Worm (Caenorhabditis elegans): Measurements from ENCODE around the gene F23H11.2.
A peak's percentile ranks its signal among the peaks of the same experiment; 100 is the strongest.

Gene F23H11.2

ce11 chrIII:907311-907710 is 11.8 kb downstream of the F23H11.2 start, which contains the start of gene F23H11.4:
TSS of gene F23H11.4 (minus strand) at chrIII:907539.
- TF ChIP-seq blmp-1 (tag; optimal IDR thresholded peaks at IDR 0.05; ENCODE audit: insufficient read depth) (no peak), aly-2 (tag; optimal IDR thresholded peaks at IDR 0.05) (no peak), unc-55 (GFP tag; optimal IDR thresholded peaks at IDR 0.05) (no peak), C34F6.9 (tag; optimal IDR thresholded peaks at IDR 0.05) (no peak), dmd-4 (tag; optimal IDR thresholded peaks at IDR 0.05) (no peak), lin-13 (GFP tag; optimal IDR thresholded peaks at IDR 0.05) (no peak), mbf-1 (tag; optimal IDR thresholded peaks at IDR 0.05) (no peak), nhr-21 (tag; optimal IDR thresholded peaks at IDR 0.05) (no peak)

ce11 chrIII:907990-908389 is 12.4 kb downstream of the F23H11.2 start:
- TF ChIP-seq nhr-237 (tag; optimal IDR thresholded peaks at IDR 0.05) (no peak), lin-39 (tag; optimal IDR thresholded peaks at IDR 0.05) (no peak), mab-5 (tag; optimal IDR thresholded peaks at IDR 0.05) (no peak), C34F6.9 (tag; optimal IDR thresholded peaks at IDR 0.05) (peak; percentile 41), crh-2 (tag; optimal IDR thresholded peaks at IDR 0.05) (no peak), nhr-25 (tag; optimal IDR thresholded peaks at IDR 0.05) (peak; percentile 22), ztf-11 (tag; optimal IDR thresholded peaks at IDR 0.05) (no peak), ztf-4 (tag; optimal IDR thresholded peaks at IDR 0.05) (no peak), lin-13 (GFP tag; optimal IDR thresholded peaks at IDR 0.05) (no peak), mdl-1 (tag; optimal IDR thresholded peaks at IDR 0.05) (no peak), blmp-1 (tag; optimal IDR thresholded peaks at IDR 0.05; ENCODE audit: insufficient read depth) (no peak), unc-39 (tag; optimal IDR thresholded peaks at IDR 0.05) (no peak), snpc-4 (tag; optimal IDR thresholded peaks at IDR 0.05) (no peak), lsy-2 (tag; optimal IDR thresholded peaks at IDR 0.05) (peak in 1 of 2 experiments; percentile 31), fos-1 (tag; optimal IDR thresholded peaks at IDR 0.05) (peak; percentile 93), nhr-77 (tag; optimal IDR thresholded peaks at IDR 0.05) (no peak), nhr-129 (tag; optimal IDR thresholded peaks at IDR 0.05) (peak; percentile 59)

DNA sequence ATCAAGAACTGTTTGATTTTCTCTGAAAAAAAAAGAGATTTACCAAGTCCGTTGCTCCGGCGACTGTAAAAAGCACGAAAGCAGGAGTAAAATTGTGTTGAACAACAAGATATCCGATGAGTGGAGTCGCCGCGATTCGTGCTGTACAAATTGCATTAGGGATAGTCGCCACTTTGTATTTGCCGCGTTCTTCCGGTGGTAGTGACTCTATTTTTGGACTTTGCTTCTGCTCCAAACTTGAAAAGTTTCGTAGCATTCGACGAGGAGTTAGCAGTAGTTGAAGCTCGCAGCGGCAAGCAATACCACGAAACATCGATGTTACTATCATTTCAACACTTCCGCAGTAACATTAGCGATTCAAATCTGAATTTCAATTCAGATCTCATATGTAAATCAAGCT is 14.0 kb downstream of the F23H11.2 start, which contains the start of gene crls-1:
Gene crls-1 (minus strand): TSS at position 363 of the 400 bp plus-strand sequence.
- TF ChIP-seq ZK546.5 (tag; optimal IDR thresholded peaks at IDR 0.05) (no peak), ztf-4 (tag; optimal IDR thresholded peaks at IDR 0.05) (no peak), lsy-2 (tag; optimal IDR thresholded peaks at IDR 0.05) (peak in 1 of 2 experiments; percentile 14), crh-2 (tag; optimal IDR thresholded peaks at IDR 0.05) (no peak)

- TF ChIP-seq C34F6.9 (tag; optimal IDR thresholded peaks at IDR 0.05): peak; percentile 63
- TF ChIP-seq blmp-1 (tag; optimal IDR thresholded peaks at IDR 0.05; ENCODE audit: insufficient read depth): no peak
- TF ChIP-seq nhr-237 (tag; optimal IDR thresholded peaks at IDR 0.05): no peak
- no peak for TF ChIP-seq nhr-10 (tag; optimal IDR thresholded peaks at IDR 0.05)
- TF ChIP-seq nhr-6 (tag; optimal IDR thresholded peaks at IDR 0.05): no peak
- no peak for TF ChIP-seq peb-1 (tag; optimal IDR thresholded peaks at IDR 0.05)
- no peak for TF ChIP-seq Y55F3AM.14 (GFP tag; optimal IDR thresholded peaks at IDR 0.05)
- peak; percentile 23 for TF ChIP-seq crh-2 (tag; optimal IDR thresholded peaks at IDR 0.05)
- peak; percentile 4 for TF ChIP-seq nhr-129 (tag; optimal IDR thresholded peaks at IDR 0.05)
- no peak for TF ChIP-seq ztf-11 (tag; optimal IDR thresholded peaks at IDR 0.05)
- TF ChIP-seq lsy-2 (tag; optimal IDR thresholded peaks at IDR 0.05): peak in 1 of 2 experiments; percentile 70
- TF ChIP-seq ceh-82 (tag; optimal IDR thresholded peaks at IDR 0.05): no peak
- TF ChIP-seq unc-55 (GFP tag; optimal IDR thresholded peaks at IDR 0.05): peak; percentile 69
These were observed 15.2 kb downstream of the F23H11.2 start, which contains the start of the genes F23H11.5 and bra-2 for ce11 chrIII:910540-911311. TSS of gene F23H11.5 (minus strand) at chrIII:910590. TSS of gene bra-2 (plus strand) at chrIII:911261.

DNA sequence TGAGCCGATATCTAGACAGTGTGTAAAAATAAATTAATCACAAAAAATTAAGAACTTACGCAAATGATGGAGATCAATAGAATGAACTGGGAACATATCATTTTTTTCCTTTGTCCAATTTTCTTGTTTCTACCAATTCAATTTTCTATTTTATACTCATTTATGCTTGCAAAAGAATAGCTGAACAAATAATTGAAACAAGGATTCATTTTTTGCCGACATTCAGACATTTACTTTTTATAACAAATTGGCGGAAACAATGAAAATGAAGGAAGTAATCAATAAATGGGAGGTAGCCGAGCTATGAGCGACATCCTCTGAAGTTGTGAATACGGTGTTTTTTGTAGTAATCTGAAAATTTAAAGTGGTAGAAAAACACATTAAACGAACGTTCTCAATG is 21.4 kb downstream of the F23H11.2 start, which contains the start of gene idpp-13:
Gene idpp-13 (minus strand): TSS at position 101 of the 400 bp plus-strand sequence.
- no peak for TF ChIP-seq crh-2 (tag; optimal IDR thresholded peaks at IDR 0.05)
- no peak for TF ChIP-seq skn-1 (tag; optimal IDR thresholded peaks at IDR 0.05)
- no peak for TF ChIP-seq gmeb-1 (tag; optimal IDR thresholded peaks at IDR 0.05)
- TF ChIP-seq ztf-11 (tag; optimal IDR thresholded peaks at IDR 0.05): no peak
- no peak for TF ChIP-seq nhr-25 (tag; optimal IDR thresholded peaks at IDR 0.05)
- TF ChIP-seq sem-4 (tag; optimal IDR thresholded peaks at IDR 0.05): no peak
- no peak for TF ChIP-seq nhr-23 (tag; optimal IDR thresholded peaks at IDR 0.05)
- TF ChIP-seq lsy-2 (tag; optimal IDR thresholded peaks at IDR 0.05): no peak
- TF ChIP-seq unc-55 (GFP tag; optimal IDR thresholded peaks at IDR 0.05): no peak
- TF ChIP-seq R02D3.7 (tag; optimal IDR thresholded peaks at IDR 0.05): no peak
- TF ChIP-seq unc-39 (tag; optimal IDR thresholded peaks at IDR 0.05): no peak
- no peak for TF ChIP-seq ceh-16 (tag; optimal IDR thresholded peaks at IDR 0.05)
- TF ChIP-seq blmp-1 (tag; optimal IDR thresholded peaks at IDR 0.05; ENCODE audit: insufficient read depth): no peak
- no peak for TF ChIP-seq mab-5 (tag; optimal IDR thresholded peaks at IDR 0.05)

Measured in whole organism, L2 larva.